Worm (Caenorhabditis elegans) whole organism, mixed stage, embryonic: ENCODE measurements around the gene F01F1.14.

ENCODE experiments used
- M03D4.4 ChIP-seq: sonication (generic microtip); optimal IDR thresholded peaks from 2 replicates; lab custom pipeline; 2017; ENCODE audit warnings: mild to moderate bottlenecking, missing genetic modification characterization, missing compliant biosample characterization
- bed-3 ChIP-seq: fragments of 200-800 bp; sonication (Bioruptor generic); optimal IDR thresholded peaks from 3 replicates; lab custom pipeline; 2018; ENCODE audit warnings: mild to moderate bottlenecking, missing genetic modification characterization, moderate library complexity, missing compliant biosample characterization
- blmp-1 ChIP-seq: fragments of 150-350 bp; optimal IDR thresholded peaks from 2 replicates; lab custom pipeline; 2014; ENCODE audit warnings: missing biosample characterization, missing genetic modification characterization
- ceh-39 ChIP-seq: fragments of 150-350 bp; optimal IDR thresholded peaks from 2 replicates; lab custom pipeline; 2014; ENCODE audit warnings: missing biosample characterization, missing genetic modification characterization
- ceh-43 ChIP-seq: fragments of 200-800 bp; sonication (Bioruptor generic); optimal IDR thresholded peaks from 2 replicates; lab custom pipeline; 2018; ENCODE audit warnings: mild to moderate bottlenecking, missing genetic modification characterization, moderate library complexity, missing compliant biosample characterization
- ces-1 ChIP-seq: fragments of 150-350 bp; optimal IDR thresholded peaks from 2 replicates; lab custom pipeline; 2014; ENCODE audit warnings: missing biosample characterization, missing genetic modification reagents, missing genetic modification characterization
- cnd-1 ChIP-seq: fragments of 200-800 bp; sonication (Bioruptor generic); optimal IDR thresholded peaks from 2 replicates; lab custom pipeline; 2018; ENCODE audit warnings: mild to moderate bottlenecking, missing genetic modification characterization, missing compliant biosample characterization
- drap-1 ChIP-seq: fragments of 200-800 bp; sonication (Bioruptor generic); optimal IDR thresholded peaks from 3 replicates; lab custom pipeline; 2018; ENCODE audit warnings: mild to moderate bottlenecking, missing genetic modification characterization, missing compliant biosample characterization
- elt-1 ChIP-seq: sonication (generic microtip); optimal IDR thresholded peaks from 2 replicates; lab custom pipeline; 2017; ENCODE audit warnings: missing genetic modification characterization, mild to moderate bottlenecking, missing compliant biosample characterization, antibody characterized with exemption, moderate library complexity, borderline replicate concordance; ENCODE audit not compliant: insufficient read depth
- elt-3 ChIP-seq: fragments of 150-350 bp; optimal IDR thresholded peaks from 2 replicates; lab custom pipeline; 2014; ENCODE audit warnings: missing biosample characterization, missing genetic modification characterization
- flh-1 ChIP-seq: fragments of 200-800 bp; sonication (Bioruptor generic); optimal IDR thresholded peaks from 2 replicates; lab custom pipeline; 2018; ENCODE audit warnings: mild to moderate bottlenecking, missing genetic modification characterization, moderate library complexity, missing compliant biosample characterization
- ham-2 ChIP-seq: fragments of 200-800 bp; sonication (Bioruptor generic); optimal IDR thresholded peaks from 2 replicates; lab custom pipeline; 2018; ENCODE audit warnings: mild to moderate bottlenecking, missing genetic modification characterization, missing compliant biosample characterization
- lin-32 ChIP-seq: fragments of 200-800 bp; sonication (Bioruptor generic); optimal IDR thresholded peaks from 2 replicates; lab custom pipeline; 2018; ENCODE audit warnings: mild to moderate bottlenecking, missing genetic modification characterization, missing compliant biosample characterization
- lsy-2 ChIP-seq: fragments of 150-350 bp; optimal IDR thresholded peaks from 2 replicates; lab custom pipeline; 2014; ENCODE audit warnings: missing biosample characterization, missing genetic modification characterization
- mab-5 ChIP-seq: fragments of 150-350 bp; optimal IDR thresholded peaks from 2 replicates; lab custom pipeline; 2014; ENCODE audit warnings: missing biosample characterization, missing genetic modification characterization
- mep-1 ChIP-seq: fragments of 150-350 bp; optimal IDR thresholded peaks from 2 replicates; lab custom pipeline; 2017; ENCODE audit warnings: missing biosample characterization, missing genetic modification reagents, missing genetic modification characterization, inconsistent platforms
- mls-2 ChIP-seq: sonication (generic microtip); optimal IDR thresholded peaks from 2 replicates; lab custom pipeline; 2016; ENCODE audit warnings: mild to moderate bottlenecking, missing genetic modification characterization, moderate library complexity, missing compliant biosample characterization
- nhr-12 ChIP-seq: fragments of 150-350 bp; optimal IDR thresholded peaks from 2 replicates; lab custom pipeline; 2014; ENCODE audit warnings: missing biosample characterization, missing genetic modification characterization
- nhr-2 ChIP-seq: fragments of 150-350 bp; optimal IDR thresholded peaks from 2 replicates; lab custom pipeline; 2014; ENCODE audit warnings: missing biosample characterization, missing genetic modification characterization
- nhr-237 ChIP-seq: fragments of 150-350 bp; optimal IDR thresholded peaks from 2 replicates; lab custom pipeline; 2014; ENCODE audit warnings: missing biosample characterization, missing genetic modification characterization
- nhr-28 ChIP-seq: fragments of 150-350 bp; optimal IDR thresholded peaks from 2 replicates; lab custom pipeline; 2014; ENCODE audit warnings: missing biosample characterization, missing genetic modification characterization
- nhr-76 ChIP-seq: sonication (generic microtip); optimal IDR thresholded peaks from 2 replicates; lab custom pipeline; 2017; ENCODE audit warnings: missing biosample characterization, missing genetic modification characterization
- pha-4 ChIP-seq: fragments of 150-350 bp; optimal IDR thresholded peaks from 2 replicates; lab custom pipeline; 2018; ENCODE audit warnings: missing biosample characterization, missing genetic modification reagents, missing genetic modification characterization
- snpc-4 ChIP-seq: fragments of 150-350 bp; optimal IDR thresholded peaks from 2 replicates; lab custom pipeline; 2014; ENCODE audit warnings: missing biosample characterization, missing genetic modification characterization
- sptf-1 ChIP-seq: sonication (generic microtip); optimal IDR thresholded peaks from 2 replicates; lab custom pipeline; 2017; ENCODE audit warnings: mild to moderate bottlenecking, missing genetic modification characterization, moderate library complexity, missing compliant biosample characterization
- tbx-8 ChIP-seq: fragments of 200-800 bp; sonication (Bioruptor generic); optimal IDR thresholded peaks from 2 replicates; lab custom pipeline; 2018; ENCODE audit warnings: mild to moderate bottlenecking, missing genetic modification characterization, moderate library complexity, missing compliant biosample characterization
- unc-39 ChIP-seq: fragments of 150-350 bp; optimal IDR thresholded peaks from 2 replicates; lab custom pipeline; 2014; ENCODE audit warnings: missing biosample characterization, missing genetic modification characterization
- unc-62 ChIP-seq: fragments of 150-350 bp; optimal IDR thresholded peaks from 2 replicates; lab custom pipeline; 2014; ENCODE audit warnings: missing biosample characterization, missing genetic modification reagents, missing genetic modification characterization

Gene F01F1.14

DNA sequence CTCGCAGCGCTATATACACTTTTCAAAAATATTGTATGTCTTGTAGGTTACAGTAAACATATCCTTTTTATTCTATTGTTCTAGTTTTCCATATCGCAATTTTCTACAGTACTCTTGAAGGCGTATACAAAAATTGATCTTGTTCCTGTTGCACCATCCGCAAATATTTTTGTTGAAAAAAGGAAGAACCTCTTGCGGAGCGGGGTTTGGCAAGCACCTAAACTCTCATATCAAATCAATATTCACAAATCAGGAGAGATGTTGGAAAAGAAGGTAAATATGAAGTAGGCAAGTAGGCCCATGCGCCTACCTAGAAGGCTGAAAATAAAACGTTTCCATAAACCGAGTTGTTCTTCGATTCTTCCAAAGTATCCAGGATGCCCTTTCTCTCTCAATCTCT lies 1.3 kb upstream of the F01F1.14 start, which contains the start of gene C28H8.5:
C28H8.5 (plus strand) TSS at position 301 of the 400 bp plus-strand sequence.
- TF ChIP-seq drap-1 (no peak), ces-1 (no peak)

DNA sequence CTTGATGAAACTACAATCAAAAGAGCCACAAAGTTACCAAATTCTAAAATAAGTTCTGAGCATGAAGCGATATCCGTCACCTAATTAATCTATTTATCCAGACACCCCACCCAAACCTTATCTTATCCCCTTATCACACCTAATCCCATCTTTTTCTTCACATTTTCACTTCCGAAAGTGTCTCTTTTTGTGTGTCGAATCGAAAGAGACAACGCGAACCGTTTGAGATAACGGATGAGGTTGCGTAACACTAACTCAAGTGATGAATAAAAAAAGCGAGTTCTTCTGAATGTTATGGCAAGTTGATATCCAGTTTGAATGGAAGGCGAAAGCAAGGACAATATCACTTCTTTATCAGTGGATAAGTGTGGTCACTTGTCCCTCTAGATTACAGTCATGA lies 794 bp upstream of the F01F1.14 start:
- no peak for TF ChIP-seq nhr-2
- no peak for TF ChIP-seq mep-1 (tag; lab: Kevin White, UChicago)
- TF ChIP-seq lin-32 (GFP tag; lab: Kevin White, UChicago), result no peak
- TF ChIP-seq unc-39 (tag; lab: Kevin White, UChicago), result no peak
- TF ChIP-seq snpc-4 (tag; lab: Kevin White, UChicago), result no peak
- TF ChIP-seq tbx-8 (GFP tag; lab: Kevin White, UChicago), result no peak
- TF ChIP-seq bed-3 (GFP tag; lab: Kevin White, UChicago), result no peak
- no peak for TF ChIP-seq mls-2
- TF ChIP-seq M03D4.4 (tag; lab: Kevin White, UChicago), result no peak
- no peak for TF ChIP-seq flh-1 (GFP tag; lab: Kevin White, UChicago)
- no peak for TF ChIP-seq mab-5 (tag; lab: Kevin White, UChicago)
- no peak for TF ChIP-seq elt-3 (tag; lab: Kevin White, UChicago)
- TF ChIP-seq drap-1, result no peak
- no peak for TF ChIP-seq sptf-1 (tag; lab: Kevin White, UChicago)
- no peak for TF ChIP-seq ces-1

- no peak for TF ChIP-seq ceh-43
- no peak for TF ChIP-seq nhr-2
- no peak for TF ChIP-seq ces-1
- no peak for TF ChIP-seq elt-3 (tag; lab: Kevin White, UChicago)
- no peak for TF ChIP-seq M03D4.4 (tag; lab: Kevin White, UChicago)
- no peak for TF ChIP-seq elt-1 (tag; lab: Kevin White, UChicago)
- TF ChIP-seq snpc-4 (tag; lab: Kevin White, UChicago), result no peak
- no peak for TF ChIP-seq pha-4
- TF ChIP-seq nhr-28 (tag; lab: Kevin White, UChicago), result no peak
- no peak for TF ChIP-seq cnd-1 (tag; lab: Kevin White, UChicago)
- TF ChIP-seq mep-1 (tag; lab: Kevin White, UChicago), result no peak
- no peak for TF ChIP-seq nhr-12 (tag; lab: Kevin White, UChicago)
- TF ChIP-seq sptf-1 (tag; lab: Kevin White, UChicago), result no peak
- TF ChIP-seq nhr-76 (tag; lab: Kevin White, UChicago), result no peak
Measured at ce11 chrIII:5882284-5882683, 439 bp downstream of the F01F1.14 start.

DNA sequence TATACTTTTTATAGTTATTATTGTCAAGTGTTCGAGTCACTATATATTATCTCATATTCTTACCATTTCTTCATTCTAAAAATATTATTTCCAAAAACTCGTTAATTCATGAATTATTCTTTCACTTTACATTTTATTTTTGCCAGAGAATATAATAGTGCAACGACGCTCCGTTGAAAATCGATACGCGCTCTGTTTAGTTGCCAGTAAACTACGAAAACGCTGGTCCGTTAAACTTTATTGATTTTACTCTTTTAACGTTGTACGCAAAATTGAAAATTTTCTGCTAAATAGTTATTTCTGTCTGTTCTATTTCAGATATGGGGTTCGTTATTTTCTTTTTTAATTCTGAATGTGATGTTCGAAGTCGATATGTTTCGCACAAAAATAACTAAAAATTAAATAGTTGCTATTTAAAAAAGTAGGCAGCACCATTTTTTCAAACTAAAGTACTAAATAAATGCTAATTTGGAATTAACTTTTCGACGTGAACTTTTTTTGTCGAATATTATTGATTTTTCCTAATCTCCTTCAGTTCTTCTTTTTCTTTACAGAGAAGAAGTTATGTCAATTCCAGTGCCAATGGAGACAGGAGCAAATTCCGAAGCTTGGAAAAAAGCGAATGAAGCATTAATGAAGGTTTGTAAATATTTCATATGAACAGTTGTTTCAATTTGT lies 3.3 kb downstream of the F01F1.14 start, which contains the start of gene hpo-10:
hpo-10 (plus strand) TSS at position 199 of the 678 bp plus-strand sequence.
- TF ChIP-seq ceh-39 (tag; lab: Kevin White, UChicago), result peak; percentile 52
- TF ChIP-seq nhr-237 (tag; lab: Kevin White, UChicago), result no peak
- peak; percentile 31 for TF ChIP-seq ces-1
- TF ChIP-seq unc-62 (GFP tag; lab: Kevin White, UChicago), result no peak

- peak; percentile 62 for TF ChIP-seq lsy-2 (tag; lab: Kevin White, UChicago)
- TF ChIP-seq tbx-8 (GFP tag; lab: Kevin White, UChicago), result no peak
- no peak for TF ChIP-seq nhr-237 (tag; lab: Kevin White, UChicago)
Measured at ce11 chrIII:5878215-5878614, 4.5 kb downstream of the F01F1.14 start, which contains the start of the genes mig-21 and F01F1.2. Gene mig-21 (minus strand): TSS chrIII:5878380. Gene F01F1.2 (plus strand): TSS chrIII:5878554.

DNA sequence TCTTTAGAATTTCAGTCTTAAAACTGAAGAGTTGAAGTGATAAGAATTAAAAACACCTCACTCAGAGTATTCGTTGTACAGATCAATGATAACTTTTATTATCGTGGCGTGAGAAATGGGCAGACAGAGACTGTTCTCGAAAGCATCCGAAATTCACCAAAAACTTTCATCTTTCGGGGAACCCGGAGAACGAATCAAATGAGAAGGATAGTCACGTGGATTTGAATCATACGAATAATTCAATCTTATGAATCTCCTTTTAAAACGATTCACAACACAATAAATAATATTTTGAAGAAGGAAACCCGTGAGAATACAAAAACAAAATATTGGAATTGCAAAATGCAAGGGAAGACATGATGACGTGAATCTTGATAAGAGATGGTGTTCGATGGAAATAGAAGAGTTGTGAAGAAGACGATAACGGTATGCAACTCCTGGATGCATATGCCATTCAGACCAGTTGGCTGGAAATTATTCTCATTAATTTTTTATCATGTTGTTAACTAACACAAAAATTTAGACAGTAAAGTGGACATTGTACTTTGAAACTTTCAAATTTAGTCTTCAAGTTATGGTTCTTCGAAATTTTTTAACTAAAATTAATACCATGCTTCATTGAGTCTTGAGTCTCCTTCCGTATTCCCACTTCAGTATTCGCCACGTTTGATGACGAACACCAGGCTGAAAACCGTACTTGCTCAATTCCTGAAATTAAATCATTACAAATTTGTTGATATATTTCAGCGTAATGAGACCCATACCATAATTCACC lies 5.7 kb downstream of the F01F1.14 start:
- TF ChIP-seq nhr-28 (tag; lab: Kevin White, UChicago) (no peak), M03D4.4 (tag; lab: Kevin White, UChicago) (no peak), sptf-1 (tag; lab: Kevin White, UChicago) (no peak), blmp-1 (tag; lab: Kevin White, UChicago) (no peak), nhr-2 (no peak), nhr-12 (tag; lab: Kevin White, UChicago) (no peak), lin-32 (GFP tag; lab: Kevin White, UChicago) (no peak), ces-1 (no peak), ham-2 (no peak)
